Worm (Caenorhabditis elegans) whole organism, L2 larva: Measurements from ENCODE around the gene gem-4.

Source experiments
- R02D3.7 ChIP-seq: fragments of 150-350 bp; optimal IDR thresholded peaks from 2 replicates; lab custom pipeline; 2014; ENCODE audit warnings: missing biosample characterization, missing genetic modification characterization
- Y55F3AM.14 ChIP-seq: fragments of 200-800 bp; sonication (Bioruptor generic); optimal IDR thresholded peaks from 2 replicates; lab custom pipeline; 2018; ENCODE audit warnings: mild to moderate bottlenecking, missing genetic modification characterization, missing compliant biosample characterization
- ZK546.5 ChIP-seq: sonication (generic microtip); optimal IDR thresholded peaks from 2 replicates; lab custom pipeline; 2017; ENCODE audit warnings: missing biosample characterization, missing genetic modification characterization
- alr-1 ChIP-seq: fragments of 150-350 bp; optimal IDR thresholded peaks from 2 replicates; lab custom pipeline; 2014; ENCODE audit warnings: missing biosample characterization, missing genetic modification characterization
- aly-2 ChIP-seq: fragments of 150-350 bp; optimal IDR thresholded peaks from 2 replicates; lab custom pipeline; 2014; ENCODE audit warnings: missing biosample characterization, missing genetic modification characterization
- ama-1 ChIP-seq: fragments of 150-350 bp; optimal IDR thresholded peaks from 2 replicates; lab custom pipeline; 2018; ENCODE audit warnings: inconsistent platforms
- ceh-16 ChIP-seq: fragments of 150-350 bp; optimal IDR thresholded peaks from 2 replicates; lab custom pipeline; 2014; ENCODE audit warnings: missing biosample characterization, missing genetic modification characterization
- ceh-82 ChIP-seq: fragments of 150-350 bp; optimal IDR thresholded peaks from 2 replicates; lab custom pipeline; 2014; ENCODE audit warnings: missing biosample characterization, missing genetic modification characterization
- crh-2 ChIP-seq: sonication (generic microtip); optimal IDR thresholded peaks from 2 replicates; lab custom pipeline; 2017; ENCODE audit warnings: missing biosample characterization, missing genetic modification characterization
- egl-27 ChIP-seq: sonication (generic microtip); optimal IDR thresholded peaks from 3 replicates; lab custom pipeline; 2017; ENCODE audit warnings: missing biosample characterization, missing genetic modification reagents, missing genetic modification characterization
- fos-1 ChIP-seq: fragments of 150-350 bp; optimal IDR thresholded peaks from 2 replicates; lab custom pipeline; 2014; ENCODE audit warnings: missing biosample characterization, missing genetic modification characterization
- gmeb-1 ChIP-seq: fragments of 150-350 bp; optimal IDR thresholded peaks from 2 replicates; lab custom pipeline; 2014; ENCODE audit warnings: missing biosample characterization, missing genetic modification characterization
- lin-11 ChIP-seq: fragments of 150-350 bp; sonication (generic microtip); optimal IDR thresholded peaks from 2 replicates; lab custom pipeline; 2014; ENCODE audit warnings: missing biosample characterization, missing genetic modification characterization, inconsistent platforms, mixed read lengths
- lin-13 ChIP-seq: fragments of 150-350 bp; optimal IDR thresholded peaks from 2 replicates; lab custom pipeline; 2014; ENCODE audit warnings: missing biosample characterization, missing genetic modification reagents, missing genetic modification characterization
- lin-39 ChIP-seq: fragments of 150-350 bp; optimal IDR thresholded peaks from 2 replicates; lab custom pipeline; 2014; ENCODE audit warnings: missing biosample characterization, missing genetic modification reagents, missing genetic modification characterization
- lsy-2 ChIP-seq, 2 experiments: fragments of 150-350 bp in 1 of 2; sonication (generic microtip) in 1 of 2; optimal IDR thresholded peaks; 2 replicates each; lab custom pipeline; 2014 to 2017; ENCODE audit warnings: missing biosample characterization in 2 of 2, missing genetic modification characterization in 2 of 2
- mab-5 ChIP-seq: fragments of 150-350 bp; optimal IDR thresholded peaks from 2 replicates; lab custom pipeline; 2014; ENCODE audit warnings: missing biosample characterization, missing genetic modification characterization
- mbf-1 ChIP-seq: sonication (generic microtip); optimal IDR thresholded peaks from 2 replicates; lab custom pipeline; 2017; ENCODE audit warnings: missing biosample characterization, missing genetic modification characterization
- mdl-1 ChIP-seq, 2 experiments: fragments of 150-350 bp in 1 of 2; sonication (generic microtip) in 1 of 2; optimal IDR thresholded peaks; 2 replicates each; lab custom pipeline; 2017; ENCODE audit warnings: missing biosample characterization in 2 of 2, missing genetic modification characterization in 2 of 2
- nhr-10 ChIP-seq: sonication (generic microtip); optimal IDR thresholded peaks from 2 replicates; lab custom pipeline; 2017; ENCODE audit warnings: missing biosample characterization, missing genetic modification characterization
- nhr-129 ChIP-seq: fragments of 150-350 bp; optimal IDR thresholded peaks from 2 replicates; lab custom pipeline; 2014; ENCODE audit warnings: missing biosample characterization, missing genetic modification characterization
- nhr-21 ChIP-seq: fragments of 150-350 bp; optimal IDR thresholded peaks from 2 replicates; lab custom pipeline; 2014; ENCODE audit warnings: missing biosample characterization, missing genetic modification characterization
- nhr-23 ChIP-seq: fragments of 150-350 bp; optimal IDR thresholded peaks from 2 replicates; lab custom pipeline; 2014; ENCODE audit warnings: missing biosample characterization, missing genetic modification reagents, missing genetic modification characterization
- nhr-237 ChIP-seq: fragments of 150-350 bp; optimal IDR thresholded peaks from 2 replicates; lab custom pipeline; 2014; ENCODE audit warnings: missing biosample characterization, missing genetic modification characterization
- nhr-25 ChIP-seq: fragments of 150-350 bp; sonication (generic microtip); optimal IDR thresholded peaks from 3 replicates; lab custom pipeline; 2014; ENCODE audit warnings: missing biosample characterization, missing genetic modification characterization
- nhr-6 ChIP-seq: fragments of 150-350 bp; optimal IDR thresholded peaks from 2 replicates; lab custom pipeline; 2014; ENCODE audit warnings: missing biosample characterization, missing genetic modification characterization
- nhr-77 ChIP-seq: fragments of 150-350 bp; optimal IDR thresholded peaks from 2 replicates; lab custom pipeline; 2014; ENCODE audit warnings: missing biosample characterization, missing genetic modification characterization
- peb-1 ChIP-seq: fragments of 150-350 bp; optimal IDR thresholded peaks from 2 replicates; lab custom pipeline; 2014; ENCODE audit warnings: missing biosample characterization, missing genetic modification characterization
- sem-4 ChIP-seq: fragments of 150-350 bp; optimal IDR thresholded peaks from 2 replicates; lab custom pipeline; 2014; ENCODE audit warnings: missing biosample characterization, missing genetic modification reagents, missing genetic modification characterization
- sma-3 ChIP-seq: sonication (generic microtip); optimal IDR thresholded peaks from 2 replicates; lab custom pipeline; 2016; ENCODE audit warnings: missing genetic modification reagents, missing genetic modification characterization, missing compliant biosample characterization
- sma-9 ChIP-seq, 2 experiments: fragments of 150-350 bp in 1 of 2; sonication (generic microtip) in 1 of 2; optimal IDR thresholded peaks; 2 replicates each; lab custom pipeline; 2014 to 2016; ENCODE audit warnings: missing genetic modification characterization in 2 of 2, mild to moderate bottlenecking in 1 of 2, missing biosample characterization in 1 of 2, missing compliant biosample characterization in 1 of 2, missing genetic modification reagents in 1 of 2, moderate library complexity in 1 of 2
- unc-55 ChIP-seq: fragments of 150-350 bp; sonication (generic microtip); optimal IDR thresholded peaks from 3 replicates; lab custom pipeline; 2014; ENCODE audit warnings: missing biosample characterization, missing genetic modification reagents, missing genetic modification characterization
- zag-1 ChIP-seq: fragments of 150-350 bp; optimal IDR thresholded peaks from 2 replicates; lab custom pipeline; 2014; ENCODE audit warnings: missing biosample characterization, missing genetic modification characterization
- ztf-1 ChIP-seq: fragments of 200-800 bp; sonication (Bioruptor generic); conservative IDR thresholded peaks from 2 replicates; pipeline ENCODE4 v1.3.6; 2022; ENCODE audit warnings: missing genetic modification characterization, missing compliant biosample characterization
- ztf-11 ChIP-seq: sonication (generic microtip); optimal IDR thresholded peaks from 2 replicates; lab custom pipeline; 2017; ENCODE audit warnings: missing biosample characterization, missing genetic modification characterization
- ztf-4 ChIP-seq: fragments of 150-350 bp; optimal IDR thresholded peaks from 2 replicates; lab custom pipeline; 2014; ENCODE audit warnings: missing biosample characterization, missing genetic modification characterization

The gem-4 gene

DNA sequence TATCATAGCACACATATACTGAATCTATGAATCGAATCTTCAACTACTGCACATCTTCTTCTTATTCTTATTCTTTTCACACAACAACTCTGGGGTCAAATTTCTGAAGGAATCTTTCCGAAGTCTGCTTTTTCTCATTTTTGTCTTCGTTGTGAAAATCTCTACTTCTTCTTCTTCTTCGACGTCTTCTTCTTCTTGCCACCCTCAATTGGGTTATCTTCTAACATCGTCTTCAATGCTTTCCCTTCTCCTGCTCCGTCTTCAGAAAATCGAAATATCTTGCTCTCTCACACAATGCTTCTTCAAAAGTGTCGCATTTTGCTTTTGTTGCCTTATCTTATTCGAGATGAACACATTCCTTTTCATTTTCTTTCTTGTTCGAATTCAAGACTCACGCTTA, 22.2 kb upstream of the gem-4 start:
- TF ChIP-seq nhr-10 (no peak), lin-11 (tag; lab: Kevin White, UChicago) (no peak), mab-5 (no peak), aly-2 (tag; lab: Kevin White, UChicago) (no peak), nhr-23 (tag; lab: Kevin White, UChicago) (no peak), ztf-4 (tag; lab: Kevin White, UChicago) (no peak), sma-9 (GFP tag; optimal IDR thresholded peaks at IDR 0.05; lab: Kevin White, UChicago) (no peak), sma-9 (tag; optimal IDR thresholded peaks at IDR 0.05; lab: Kevin White, UChicago) (no peak), ceh-16 (tag; lab: Kevin White, UChicago) (no peak)
- TF ChIP-seq, all 48 proteins: peak for 0

ce11 chrIV:11735025-11735424, 10.4 kb upstream of the gem-4 start, which contains the start of gene K01A6.6:
TSS of gene K01A6.6 (plus strand) at chrIV:11735325.
- TF ChIP-seq nhr-77 (no peak), egl-27 (tag; lab: Kevin White, UChicago) (no peak), mbf-1 (tag; lab: Kevin White, UChicago) (no peak), nhr-129 (tag; lab: Kevin White, UChicago) (no peak), sma-9 (GFP tag; optimal IDR thresholded peaks at IDR 0.05; lab: Kevin White, UChicago) (no peak), sma-9 (tag; optimal IDR thresholded peaks at IDR 0.05; lab: Kevin White, UChicago) (no peak), lin-13 (GFP tag; lab: Kevin White, UChicago) (no peak), unc-55 (no peak), ceh-82 (no peak), nhr-237 (no peak), R02D3.7 (tag; lab: Kevin White, UChicago) (no peak), Y55F3AM.14 (GFP tag; lab: Kevin White, UChicago) (no peak), sem-4 (tag; lab: Kevin White, UChicago) (no peak), crh-2 (tag; lab: Kevin White, UChicago) (no peak), ZK546.5 (no peak), nhr-6 (no peak), aly-2 (tag; lab: Kevin White, UChicago) (no peak)

DNA sequence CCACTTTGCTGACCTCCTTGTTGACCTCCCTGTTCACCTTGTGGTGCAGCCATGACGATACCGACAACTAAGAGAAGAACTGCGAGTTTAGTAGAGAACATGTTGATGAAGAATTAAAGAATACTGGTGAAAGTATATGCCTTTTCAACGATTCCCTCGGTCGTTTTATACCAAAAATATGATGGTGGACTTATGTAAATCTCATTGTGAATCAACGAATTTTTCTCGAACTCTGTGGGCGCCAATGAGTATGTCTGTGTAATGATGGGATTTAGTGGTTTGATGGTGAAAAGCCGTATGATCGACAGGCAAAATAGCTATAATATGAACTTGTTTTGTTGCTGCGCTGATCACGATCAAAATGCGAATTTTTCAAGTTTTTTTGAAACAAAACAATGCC, 8.2 kb upstream of the gem-4 start, which contains the start of gene K01A6.8:
TSS of gene K01A6.8 (minus strand) at position 101 of the 400 bp plus-strand sequence.
- TF ChIP-seq ztf-1 (GFP tag; lab: Robert Waterston, UW) (no peak), sma-3 (GFP tag; lab: Kevin White, UChicago) (no peak), nhr-237 (no peak), lin-39 (no peak), peb-1 (tag; lab: Kevin White, UChicago) (no peak), mab-5 (no peak), nhr-21 (tag; lab: Kevin White, UChicago) (no peak), nhr-129 (tag; lab: Kevin White, UChicago) (no peak)

DNA sequence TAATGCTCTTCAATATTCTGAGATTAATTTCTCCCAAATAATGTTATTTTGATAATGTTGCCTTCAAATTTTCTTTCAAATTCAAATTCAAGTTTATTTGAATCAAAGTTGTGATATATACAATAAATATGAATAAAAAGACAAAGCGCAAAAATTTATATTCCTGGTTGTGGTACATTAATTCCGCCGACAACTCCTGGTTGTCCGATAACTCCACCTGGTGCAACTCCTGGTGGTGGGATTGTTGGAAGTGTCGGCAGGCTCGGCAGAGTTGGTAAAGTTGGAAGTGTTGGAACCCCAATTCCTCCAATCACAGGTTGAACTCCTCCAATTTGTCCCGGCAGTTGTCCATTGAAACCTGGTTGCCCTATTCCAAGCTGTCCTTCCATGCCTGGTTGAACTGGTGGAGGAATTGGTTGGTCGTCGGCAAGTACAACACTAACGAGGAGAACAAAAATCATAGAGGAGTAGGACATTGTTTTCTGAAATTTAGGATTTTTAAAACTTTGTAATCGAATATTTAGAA, 7.3 kb upstream of the gem-4 start, which contains the start of gene K01A6.7:
TSS of gene K01A6.7 (minus strand) at position 476 of the 526 bp plus-strand sequence.
- TF ChIP-seq lin-39: no peak
- no peak for TF ChIP-seq lin-11 (tag; lab: Kevin White, UChicago)
- no peak for TF ChIP-seq ceh-82
- TF ChIP-seq sma-3 (GFP tag; lab: Kevin White, UChicago): no peak
- TF ChIP-seq zag-1 (tag; lab: Kevin White, UChicago): no peak
- no peak for TF ChIP-seq unc-55
- no peak for TF ChIP-seq nhr-25 (tag; lab: Kevin White, UChicago)
- no peak for TF ChIP-seq ztf-4 (tag; lab: Kevin White, UChicago)
- no peak for TF ChIP-seq ztf-11
- no peak for TF ChIP-seq alr-1 (tag; lab: Kevin White, UChicago)
- TF ChIP-seq mab-5: no peak

ce11 chrIV:11740204-11740603, 5.2 kb upstream of the gem-4 start, which contains the start of gene K01A6.4:
TSS of gene K01A6.4 (minus strand) at chrIV:11740304.
- no peak for TF ChIP-seq lin-13 (GFP tag; lab: Kevin White, UChicago)
- no peak for TF ChIP-seq nhr-23 (tag; lab: Kevin White, UChicago)
- TF ChIP-seq ceh-16 (tag; lab: Kevin White, UChicago): no peak

ce11 chrIV:11742406-11742805, 3.0 kb upstream of the gem-4 start, which contains the start of gene K01A6.5:
TSS of gene K01A6.5 (plus strand) at chrIV:11742706.
- no peak for TF ChIP-seq gmeb-1 (tag; lab: Kevin White, UChicago)
- TF ChIP-seq nhr-77: no peak
- TF ChIP-seq sma-9 (GFP tag; optimal IDR thresholded peaks at IDR 0.05; lab: Kevin White, UChicago): no peak
- no peak for TF ChIP-seq sma-9 (tag; optimal IDR thresholded peaks at IDR 0.05; lab: Kevin White, UChicago)
- no peak for TF ChIP-seq crh-2 (tag; lab: Kevin White, UChicago)
- TF ChIP-seq lsy-2 (tag; optimal IDR thresholded peaks at IDR 0.05; lab: Kevin White, UChicago): no peak
- no peak for TF ChIP-seq lin-39
- no peak for TF ChIP-seq ama-1 (lab: Kevin White, UChicago)
- no peak for TF ChIP-seq ZK546.5
- no peak for TF ChIP-seq fos-1 (tag; lab: Kevin White, UChicago)
- no peak for TF ChIP-seq mdl-1 (tag; optimal IDR thresholded peaks at IDR 0.05; lab: Kevin White, UChicago)
- TF ChIP-seq nhr-6: no peak
